Fruit fly (Drosophila melanogaster) whole organism, wandering third instar larva: ENCODE data around the gene CG14454.

Experiments used
- Abd-B ChIP-seq: fragments of >200 bp; optimal IDR thresholded peaks from 2 replicates; lab custom pipeline; 2017; ENCODE audit warnings: missing biosample characterization, missing genetic modification characterization
- CG32264 ChIP-seq: fragments of 200-800 bp; sonication (Bioruptor generic); optimal IDR thresholded peaks from 2 replicates; lab custom pipeline; 2016; ENCODE audit warnings: missing biosample characterization, missing genetic modification characterization
- CrebA ChIP-seq: fragments of 200-800 bp; sonication (Bioruptor generic); optimal IDR thresholded peaks from 2 replicates; lab custom pipeline; 2016; ENCODE audit warnings: missing biosample characterization, mild to moderate bottlenecking, missing genetic modification characterization, borderline replicate concordance
- Dfd ChIP-seq: fragments of >200 bp; optimal IDR thresholded peaks from 2 replicates; lab custom pipeline; 2017; ENCODE audit warnings: missing biosample characterization, missing genetic modification characterization
- Dif ChIP-seq: fragments of 200-275, 200-300 bp; sonication (Bioruptor generic); optimal IDR thresholded peaks from 2 replicates; lab custom pipeline; 2018; ENCODE audit warnings: missing biosample characterization, missing genetic modification characterization; ENCODE audit not compliant: partially characterized antibody
- GATAd ChIP-seq: sonication (Bioruptor generic); optimal IDR thresholded peaks from 2 replicates; lab custom pipeline; 2016; ENCODE audit warnings: missing biosample characterization, missing genetic modification characterization
- Hnf4 ChIP-seq: fragments of 200-800 bp; sonication (Bioruptor generic); optimal IDR thresholded peaks from 2 replicates; lab custom pipeline; 2016; ENCODE audit warnings: missing biosample characterization, mild to moderate bottlenecking, missing genetic modification characterization
- Hr78 ChIP-seq: fragments of >200 bp; optimal IDR thresholded peaks from 2 replicates; lab custom pipeline; 2017; ENCODE audit warnings: missing biosample characterization, missing genetic modification characterization
- Hr83 ChIP-seq: fragments of 200-300 bp; sonication (Bioruptor generic); optimal IDR thresholded peaks from 2 replicates; lab custom pipeline; 2016; ENCODE audit warnings: missing biosample characterization, mild to moderate bottlenecking, missing genetic modification characterization, moderate library complexity; ENCODE audit not compliant: poor library complexity, severe bottlenecking
- Jra ChIP-seq: sonication (Bioruptor generic); optimal IDR thresholded peaks from 2 replicates; lab custom pipeline; 2016; ENCODE audit warnings: missing biosample characterization, missing genetic modification characterization
- Mio ChIP-seq: sonication (Bioruptor generic); optimal IDR thresholded peaks from 2 replicates; lab custom pipeline; 2016; ENCODE audit warnings: missing biosample characterization, missing genetic modification characterization
- N ChIP-seq: fragments of >200 bp; optimal IDR thresholded peaks from 2 replicates; lab custom pipeline; 2018; ENCODE audit warnings: missing biosample characterization, missing external identifiers, missing genetic modification characterization
- OdsH ChIP-seq: fragments of 200-800 bp; sonication (Bioruptor generic); optimal IDR thresholded peaks from 2 replicates; lab custom pipeline; 2016; ENCODE audit warnings: missing biosample characterization, mild to moderate bottlenecking, missing genetic modification characterization
- Rel ChIP-seq, 2 experiments: fragments of 200-800 bp; sonication (Bioruptor generic) in 1 of 2; optimal IDR thresholded peaks; 2 replicates in 1 of 2; 3 replicates in 1 of 2; lab custom pipeline; 2016 to 2019; ENCODE audit warnings: mild to moderate bottlenecking in 2 of 2, missing biosample characterization in 2 of 2, missing genetic modification characterization in 2 of 2, moderate library complexity in 1 of 2
- br ChIP-seq: fragments of 200-800 bp; sonication (Bioruptor generic); optimal IDR thresholded peaks from 2 replicates; lab custom pipeline; 2016; ENCODE audit warnings: missing biosample characterization, missing genetic modification characterization
- dl ChIP-seq, 2 experiments: fragments of 175-275, 200-275 bp in 1 of 2; fragments of 200-275 bp in 1 of 2; sonication (Bioruptor generic); optimal IDR thresholded peaks; lab custom pipeline; 2018; ENCODE audit warnings: mild to moderate bottlenecking in 2 of 2, missing biosample characterization in 2 of 2, missing genetic modification characterization in 2 of 2, moderate library complexity in 2 of 2; ENCODE audit not compliant: partially characterized antibody in 2 of 2, insufficient read depth in 1 of 2
- dmrt93B ChIP-seq: fragments of 200-800 bp; sonication (Bioruptor generic); optimal IDR thresholded peaks from 2 replicates; lab custom pipeline; 2018; ENCODE audit warnings: missing biosample characterization, mild to moderate bottlenecking, missing genetic modification characterization
- dsf ChIP-seq: sonication (Bioruptor generic); optimal IDR thresholded peaks from 2 replicates; lab custom pipeline; 2016; ENCODE audit warnings: missing biosample characterization, missing genetic modification characterization, borderline replicate concordance
- ey ChIP-seq: fragments of 200-800 bp; sonication (Bioruptor generic); optimal IDR thresholded peaks from 2 replicates; lab custom pipeline; 2016; ENCODE audit warnings: missing biosample characterization, missing genetic modification characterization
- foxo ChIP-seq, 2 experiments: fragments of 200-800 bp; sonication (Bioruptor generic); optimal IDR thresholded peaks; 2 replicates in 1 of 2; 3 replicates in 1 of 2; lab custom pipeline; 2016 to 2017; ENCODE audit warnings: missing biosample characterization in 2 of 2, missing genetic modification characterization in 2 of 2
- fru ChIP-seq: fragments of 200-800 bp; sonication (Bioruptor generic); optimal IDR thresholded peaks from 3 replicates; lab custom pipeline; 2016; ENCODE audit warnings: missing biosample characterization, mild to moderate bottlenecking, missing genetic modification characterization
- h ChIP-seq: fragments of 200-800 bp; sonication (Bioruptor generic); optimal IDR thresholded peaks from 3 replicates; lab custom pipeline; 2016; ENCODE audit warnings: missing biosample characterization, mild to moderate bottlenecking, missing genetic modification characterization
- lola ChIP-seq: fragments of >200 bp; optimal IDR thresholded peaks from 2 replicates; lab custom pipeline; 2017; ENCODE audit warnings: missing biosample characterization, missing genetic modification characterization
- pan ChIP-seq: fragments of >200 bp; optimal IDR thresholded peaks from 2 replicates; lab custom pipeline; 2017
- psq ChIP-seq: fragments of 200-800 bp; sonication (Bioruptor generic); optimal IDR thresholded peaks from 3 replicates; lab custom pipeline; 2017; ENCODE audit warnings: missing biosample characterization, mild to moderate bottlenecking, missing genetic modification characterization, moderate library complexity
- rgr ChIP-seq: fragments of 200-800 bp; sonication (Bioruptor generic); optimal IDR thresholded peaks from 3 replicates; lab custom pipeline; 2016; ENCODE audit warnings: missing biosample characterization, mild to moderate bottlenecking, missing genetic modification characterization
- sage ChIP-seq: fragments of 200-800 bp; sonication (Bioruptor generic); optimal IDR thresholded peaks from 2 replicates; lab custom pipeline; 2016; ENCODE audit warnings: missing biosample characterization, mild to moderate bottlenecking, missing genetic modification characterization
- sv ChIP-seq: fragments of 200-800 bp; sonication (Bioruptor generic); optimal IDR thresholded peaks from 3 replicates; lab custom pipeline; 2016; ENCODE audit warnings: missing biosample characterization, missing genetic modification characterization
- tai ChIP-seq: sonication (Bioruptor generic); optimal IDR thresholded peaks from 2 replicates; lab custom pipeline; 2016; ENCODE audit warnings: missing biosample characterization, missing genetic modification characterization
- usp ChIP-seq: fragments of >200 bp; optimal IDR thresholded peaks from 2 replicates; lab custom pipeline; 2017; ENCODE audit warnings: missing biosample characterization, missing genetic modification characterization

CG14454 gene

DNA sequence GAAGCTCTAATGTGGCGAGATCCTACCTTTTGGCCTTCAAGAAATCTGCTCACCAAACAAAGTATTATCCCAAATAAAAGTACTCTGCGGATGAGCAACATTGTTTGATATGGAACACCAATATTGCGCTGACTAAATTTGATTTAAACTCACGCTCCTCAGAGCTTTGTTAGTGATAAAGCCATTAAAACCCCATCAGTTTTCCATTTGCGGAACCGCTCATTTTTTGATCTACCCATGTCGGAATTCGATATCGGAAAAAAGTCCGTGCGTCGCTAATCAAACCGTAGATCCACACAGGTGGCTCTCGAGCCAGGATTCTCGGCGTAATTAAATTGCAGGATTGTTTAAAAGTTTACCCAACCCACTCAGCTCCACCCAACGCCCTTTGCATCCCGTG, 39.9 kb downstream of the CG14454 start, which contains the start of gene CG33772:
TSS of gene CG33772 (minus strand) at position 101 of the 400 bp plus-strand sequence.
- TF ChIP-seq Dif (GFP tag; lab: Kevin White, UChicago) (no peak), dsf (GFP tag; lab: Kevin White, UChicago) (no peak)

DNA sequence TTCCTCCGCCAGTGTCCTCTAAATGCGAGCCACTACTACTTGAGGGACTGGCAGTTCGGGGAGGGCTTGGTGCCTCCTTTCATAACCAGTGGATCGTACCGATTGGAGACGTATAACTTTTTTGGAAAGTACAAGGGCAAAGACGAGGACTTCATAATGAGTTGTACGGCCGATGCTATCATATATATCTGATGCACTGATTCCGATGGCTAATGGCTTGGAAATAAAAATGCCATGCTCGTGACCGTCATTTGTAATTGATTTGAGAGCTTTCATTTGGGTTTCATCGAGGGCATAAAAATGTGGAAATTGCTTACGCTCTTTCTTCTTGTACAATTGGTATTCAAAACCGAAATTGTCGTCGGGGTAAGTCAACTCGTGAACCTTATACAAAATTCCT, 43.2 kb downstream of the CG14454 start, which contains the start of gene CG33771:
TSS of gene CG33771 (plus strand) at position 301 of the 400 bp plus-strand sequence.
- TF ChIP-seq Rel (GFP tag; optimal IDR thresholded peaks at IDR 0.05; lab: Kevin White, UChicago) (no peak), Rel (tag; optimal IDR thresholded peaks at IDR 0.05; lab: Kevin White, UChicago) (no peak), dl (GFP tag; optimal IDR thresholded peaks at IDR 0.05; lab: Kevin White, UChicago; ENCODE audit: insufficient read depth in 1 of 2, partially characterized antibody in 2 of 2) (no peak), h (GFP tag; lab: Kevin White, UChicago) (no peak), sage (no peak), psq (GFP tag; lab: Kevin White, UChicago) (no peak), fru (GFP tag; lab: Kevin White, UChicago) (no peak)

DNA sequence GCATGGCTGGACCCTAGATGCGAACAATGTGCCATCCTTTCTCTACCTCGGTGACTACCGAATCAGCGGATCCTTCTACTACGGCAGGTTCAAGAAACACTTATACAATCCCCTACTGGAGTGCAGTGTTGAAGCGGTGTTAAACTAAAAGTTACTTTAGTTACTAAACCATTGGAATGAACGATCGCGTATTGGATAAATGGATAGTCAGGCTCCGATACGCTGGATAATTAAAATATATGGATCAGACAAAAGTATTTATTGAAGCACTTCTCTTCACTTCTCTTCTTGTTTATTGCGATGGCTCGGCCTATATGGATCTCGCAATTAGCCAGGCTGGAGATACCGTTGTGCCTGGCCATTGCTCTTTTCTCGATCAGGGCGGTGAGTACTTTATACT, 44.0 kb downstream of the CG14454 start, which contains the start of gene CG33770:
TSS of gene CG33770 (plus strand) at position 301 of the 400 bp plus-strand sequence.
- TF ChIP-seq CG32264 = no peak
- no peak for TF ChIP-seq CrebA (GFP tag; lab: Kevin White, UChicago)
- TF ChIP-seq GATAd (GFP tag; lab: Kevin White, UChicago) = no peak
- no peak for TF ChIP-seq dmrt93B
- TF ChIP-seq lola (GFP tag; lab: Kevin White, UChicago) = no peak
- no peak for TF ChIP-seq Rel (GFP tag; optimal IDR thresholded peaks at IDR 0.05; lab: Kevin White, UChicago)
- TF ChIP-seq Rel (tag; optimal IDR thresholded peaks at IDR 0.05; lab: Kevin White, UChicago) = no peak
- TF ChIP-seq fru (GFP tag; lab: Kevin White, UChicago) = no peak
- TF ChIP-seq N (GFP tag; lab: Kevin White, UChicago) = no peak
- no peak for TF ChIP-seq ey
- no peak for TF ChIP-seq pan (lab: Kevin White, UChicago)
- no peak for TF ChIP-seq tai (GFP tag; lab: Kevin White, UChicago)
- no peak for TF ChIP-seq Hr83 (GFP tag; lab: Kevin White, UChicago)
- no peak for TF ChIP-seq sv (GFP tag; lab: Kevin White, UChicago)
- no peak for TF ChIP-seq Hnf4 (GFP tag; lab: Kevin White, UChicago)
- no peak for TF ChIP-seq psq (GFP tag; lab: Kevin White, UChicago)
- TF ChIP-seq foxo (GFP tag; optimal IDR thresholded peaks at IDR 0.05; lab: Kevin White, UChicago) = no peak

DNA sequence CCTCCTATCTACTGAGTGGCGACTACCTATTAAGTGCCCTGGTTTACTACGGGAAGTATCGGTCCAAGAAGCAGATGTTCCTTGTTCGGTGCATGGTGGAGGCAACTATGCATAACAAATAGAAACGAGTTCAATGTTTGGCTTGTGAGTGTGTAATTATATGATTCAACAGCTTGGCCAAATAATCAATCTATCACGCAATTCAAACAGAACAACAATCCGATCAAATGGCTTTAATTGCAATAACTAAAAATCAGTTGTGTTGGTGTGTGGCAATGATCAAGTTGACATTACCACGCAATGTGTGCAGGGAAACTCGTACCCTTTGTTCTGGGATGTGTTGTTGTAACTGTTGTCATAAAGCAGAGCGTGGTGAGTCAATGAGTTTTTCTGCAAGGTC, 44.7 kb downstream of the CG14454 start, which contains the start of gene CG33769:
TSS of gene CG33769 (plus strand) at position 301 of the 400 bp plus-strand sequence.
- TF ChIP-seq h (GFP tag; lab: Kevin White, UChicago) (no peak), OdsH (GFP tag; lab: Kevin White, UChicago) (no peak), br (GFP tag; lab: Kevin White, UChicago) (no peak), Jra (GFP tag; lab: Kevin White, UChicago) (no peak), Mio (GFP tag; lab: Kevin White, UChicago) (no peak), Hr78 (GFP tag; lab: Kevin White, UChicago) (no peak), Abd-B (no peak)
- TF ChIP-seq, all 38 proteins: peak for 0

DNA sequence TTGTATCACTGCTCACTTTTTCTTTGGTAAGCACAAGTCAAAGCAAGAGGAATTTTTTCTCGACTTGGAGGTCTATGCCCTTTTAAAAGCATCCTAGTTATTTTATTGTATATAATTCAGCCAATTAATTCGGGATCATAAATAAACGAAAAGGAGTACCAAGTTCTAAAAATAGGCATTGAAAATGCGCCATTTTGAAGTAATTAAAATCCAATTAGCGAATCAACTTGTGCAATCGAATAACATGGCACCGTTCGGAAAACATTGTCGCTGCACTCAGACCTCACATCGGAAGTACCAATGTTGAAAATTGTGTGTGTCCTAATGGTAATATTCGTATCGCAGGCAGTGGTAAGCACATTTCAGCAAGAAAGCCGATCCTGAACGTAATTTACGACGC, 45.5 kb downstream of the CG14454 start, which contains the start of gene CG33768:
TSS of gene CG33768 (plus strand) at position 301 of the 400 bp plus-strand sequence.
- TF ChIP-seq tai (GFP tag; lab: Kevin White, UChicago) = no peak
- no peak for TF ChIP-seq Rel (GFP tag; optimal IDR thresholded peaks at IDR 0.05; lab: Kevin White, UChicago)
- no peak for TF ChIP-seq Rel (tag; optimal IDR thresholded peaks at IDR 0.05; lab: Kevin White, UChicago)
- TF ChIP-seq OdsH (GFP tag; lab: Kevin White, UChicago) = no peak
- TF ChIP-seq Hnf4 (GFP tag; lab: Kevin White, UChicago) = no peak
- TF ChIP-seq, all 38 proteins: peak for 0

DNA sequence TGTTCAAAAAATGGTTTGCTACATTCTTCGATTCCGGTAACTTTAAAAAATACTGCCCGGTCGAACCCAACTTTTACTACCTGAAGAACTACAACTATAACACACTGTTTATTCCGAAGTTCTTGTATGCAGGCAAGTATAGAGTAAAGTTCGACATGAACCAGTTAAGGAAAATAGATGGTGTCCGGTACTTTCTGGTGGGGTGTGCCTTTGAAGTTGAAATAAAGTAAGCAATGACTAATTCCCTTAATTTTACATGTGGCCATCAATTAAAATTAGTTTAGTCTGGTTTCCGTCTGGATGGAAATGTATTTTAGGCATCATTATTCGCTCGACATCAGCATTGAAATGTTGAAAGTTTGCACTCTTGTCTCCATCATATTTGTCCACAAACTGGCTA, 46.3 kb downstream of the CG14454 start, which contains the start of gene CG33767:
TSS of gene CG33767 (plus strand) at position 301 of the 400 bp plus-strand sequence.
- no peak for TF ChIP-seq N (GFP tag; lab: Kevin White, UChicago)
- TF ChIP-seq usp (GFP tag; lab: Kevin White, UChicago) = no peak
- no peak for TF ChIP-seq Dfd
- no peak for TF ChIP-seq rgr
- TF ChIP-seq, all 38 proteins: peak for 0
